Fruit fly (Drosophila melanogaster) whole organism, embryonic: ENCODE results near the gene CG11828.

ENCODE experiments used
- CG10209 ChIP-seq: fragments of 200-800 bp; sonication (Bioruptor generic); optimal IDR thresholded peaks from 3 replicates; lab custom pipeline; 2017; ENCODE audit warnings: missing biosample characterization, mild to moderate bottlenecking, missing genetic modification characterization, missing genetic modification reagents
- CG10274 ChIP-seq: fragments of 200-800 bp; sonication (Bioruptor generic); optimal IDR thresholded peaks from 3 replicates; lab custom pipeline; 2017; ENCODE audit warnings: missing biosample characterization, mild to moderate bottlenecking, missing genetic modification characterization
- CG11093 ChIP-seq: fragments of 200-800 bp; sonication (Bioruptor generic); IDR thresholded peaks from 3 replicates; pipeline ENCODE4 v1.3.6; 2022; ENCODE audit warnings: missing biosample characterization, missing genetic modification characterization
- CG12155 ChIP-seq: fragments of 200-800 bp; sonication (Bioruptor generic); optimal IDR thresholded peaks from 3 replicates; lab custom pipeline; 2016; ENCODE audit warnings: missing biosample characterization, missing genetic modification characterization
- CG14441 ChIP-seq: fragments of 200-800 bp; sonication (Bioruptor generic); IDR thresholded peaks from 2 replicates; pipeline ENCODE4 v1.3.6; 2022; ENCODE audit warnings: missing biosample characterization, missing genetic modification characterization
- CG17359 ChIP-seq: fragments of 200-800 bp; sonication (Bioruptor generic); optimal IDR thresholded peaks from 3 replicates; lab custom pipeline; 2018; ENCODE audit warnings: missing biosample characterization, mild to moderate bottlenecking, missing genetic modification characterization, moderate library complexity
- CG2202 ChIP-seq: fragments of 200-800 bp; sonication (Bioruptor generic); optimal IDR thresholded peaks from 2 replicates; lab custom pipeline; 2018; ENCODE audit warnings: missing biosample characterization, mild to moderate bottlenecking, missing genetic modification characterization
- CG3065 ChIP-seq: fragments of 200-800 bp; sonication (Bioruptor generic); optimal IDR thresholded peaks from 2 replicates; lab custom pipeline; 2016; ENCODE audit warnings: missing biosample characterization, missing genetic modification characterization
- CG4328 ChIP-seq: fragments of 200-800 bp; sonication (Bioruptor generic); optimal IDR thresholded peaks from 3 replicates; lab custom pipeline; 2017; ENCODE audit warnings: missing biosample characterization, missing genetic modification reagents, missing genetic modification characterization
- CG4424 ChIP-seq: fragments of 200-800 bp; sonication (Bioruptor generic); optimal IDR thresholded peaks from 3 replicates; lab custom pipeline; 2016; ENCODE audit warnings: missing biosample characterization, missing genetic modification characterization
- CG4730 ChIP-seq: fragments of 200-800 bp; sonication (Bioruptor generic); IDR thresholded peaks from 2 replicates; pipeline ENCODE4 v1.3.6; 2022; ENCODE audit warnings: missing biosample characterization, missing genetic modification characterization
- CG5245 ChIP-seq: fragments of 200-800 bp; sonication (Bioruptor generic); optimal IDR thresholded peaks from 3 replicates; lab custom pipeline; 2016; ENCODE audit warnings: missing biosample characterization, missing genetic modification characterization
- CG6654 ChIP-seq: fragments of 200-800 bp; sonication (Bioruptor generic); optimal IDR thresholded peaks from 2 replicates; lab custom pipeline; 2017; ENCODE audit warnings: missing biosample characterization, mild to moderate bottlenecking, missing genetic modification characterization
- CG8359 ChIP-seq: fragments of 200-800 bp; sonication (Bioruptor generic); optimal IDR thresholded peaks from 2 replicates; lab custom pipeline; 2017; ENCODE audit warnings: missing biosample characterization, mild to moderate bottlenecking, missing genetic modification characterization, borderline replicate concordance
- CHES-1-like ChIP-seq: fragments of 200-800 bp; sonication (Bioruptor generic); optimal IDR thresholded peaks from 2 replicates; lab custom pipeline; 2016; ENCODE audit warnings: missing biosample characterization, missing genetic modification characterization
- CTCF ChIP-seq: fragments of 200-800 bp; sonication (Bioruptor generic); optimal IDR thresholded peaks from 2 replicates; lab custom pipeline; 2017; ENCODE audit warnings: missing biosample characterization, mild to moderate bottlenecking, missing genetic modification characterization, moderate library complexity
- Camta ChIP-seq: fragments of 200-800 bp; sonication (Bioruptor generic); optimal IDR thresholded peaks from 2 replicates; lab custom pipeline; 2016; ENCODE audit warnings: missing biosample characterization, missing genetic modification characterization
- D19A ChIP-seq: fragments of 200-800 bp; optimal IDR thresholded peaks from 3 replicates; lab custom pipeline; 2019; ENCODE audit warnings: missing biosample characterization, mild to moderate bottlenecking, missing genetic modification characterization, moderate library complexity
- D19B ChIP-seq: fragments of 200-800 bp; sonication (Bioruptor generic); optimal IDR thresholded peaks from 2 replicates; lab custom pipeline; 2017; ENCODE audit warnings: missing biosample characterization, mild to moderate bottlenecking, missing genetic modification characterization
- Dref ChIP-seq: fragments of 200-800 bp; sonication (Bioruptor generic); IDR thresholded peaks from 2 replicates; pipeline ENCODE4 v1.3.6; 2022; ENCODE audit warnings: missing biosample characterization, missing genetic modification characterization
- Fer3 ChIP-seq: fragments of 200-800 bp; sonication (Bioruptor generic); optimal IDR thresholded peaks from 2 replicates; lab custom pipeline; 2018; ENCODE audit warnings: missing biosample characterization, mild to moderate bottlenecking, missing genetic modification characterization, moderate library complexity
- HLH4C ChIP-seq: fragments of 200-800 bp; sonication (Bioruptor generic); IDR thresholded peaks from 3 replicates; pipeline ENCODE4 v1.3.6; 2022; ENCODE audit warnings: missing biosample characterization, missing genetic modification characterization; ENCODE audit not compliant: partially characterized antibody
- MESR4 ChIP-seq: fragments of 200-800 bp; sonication (Bioruptor generic); optimal IDR thresholded peaks from 2 replicates; lab custom pipeline; 2018; ENCODE audit warnings: missing biosample characterization, mild to moderate bottlenecking, missing genetic modification characterization, moderate library complexity
- NFAT ChIP-seq: fragments of 200-800 bp; sonication (Bioruptor generic); IDR thresholded peaks from 2 replicates; pipeline ENCODE4 v1.3.6; 2022; ENCODE audit warnings: missing biosample characterization, missing genetic modification characterization
- Oaz ChIP-seq: fragments of 200-800 bp; sonication (Bioruptor generic); IDR thresholded peaks from 2 replicates; pipeline ENCODE4 v1.3.6; 2022; ENCODE audit warnings: missing biosample characterization, missing genetic modification characterization
- PHDP ChIP-seq: fragments of 200-800 bp; sonication (Bioruptor generic); optimal IDR thresholded peaks from 3 replicates; lab custom pipeline; 2018; ENCODE audit warnings: missing biosample characterization, mild to moderate bottlenecking, missing genetic modification characterization, moderate library complexity
- Xrp1 ChIP-seq: fragments of 200-800 bp; sonication (Bioruptor generic); IDR thresholded peaks from 2 replicates; pipeline ENCODE4 v1.3.6; 2022; ENCODE audit warnings: missing biosample characterization, missing genetic modification characterization
- ab ChIP-seq: fragments of 200-800 bp; sonication (Bioruptor generic); optimal IDR thresholded peaks from 2 replicates; lab custom pipeline; 2016; ENCODE audit warnings: missing biosample characterization, missing genetic modification characterization
- btn ChIP-seq: fragments of 200-800 bp; sonication (Bioruptor generic); optimal IDR thresholded peaks from 2 replicates; lab custom pipeline; 2016; ENCODE audit warnings: missing biosample characterization, missing genetic modification characterization
- cas ChIP-seq: fragments of 200-800 bp; sonication (Bioruptor generic); IDR thresholded peaks from 2 replicates; pipeline ENCODE4 v1.3.6; 2022; ENCODE audit warnings: missing biosample characterization, missing genetic modification characterization
- crc ChIP-seq: fragments of 200-800 bp; sonication (Bioruptor generic); optimal IDR thresholded peaks from 2 replicates; lab custom pipeline; 2016; ENCODE audit warnings: missing biosample characterization, missing genetic modification characterization
- crp ChIP-seq, 2 experiments: fragments of 200-800 bp; sonication (Bioruptor generic); optimal IDR thresholded peaks; 2 replicates in 1 of 2; 3 replicates in 1 of 2; lab custom pipeline; 2017; ENCODE audit warnings: missing biosample characterization in 2 of 2, missing genetic modification characterization in 2 of 2, mild to moderate bottlenecking in 1 of 2, moderate library complexity in 1 of 2
- da ChIP-seq: fragments of 200-800 bp; sonication (Bioruptor generic); optimal IDR thresholded peaks from 2 replicates; lab custom pipeline; 2016; ENCODE audit warnings: missing biosample characterization, missing genetic modification characterization
- disco-r ChIP-seq: fragments of 200-800 bp; sonication (Bioruptor generic); optimal IDR thresholded peaks from 2 replicates; lab custom pipeline; 2016; ENCODE audit warnings: missing biosample characterization, missing genetic modification characterization
- emc ChIP-seq: fragments of 200-800 bp; sonication (Bioruptor generic); optimal IDR thresholded peaks from 2 replicates; lab custom pipeline; 2016; ENCODE audit warnings: missing biosample characterization, missing genetic modification characterization
- gsb ChIP-seq: fragments of 200-800 bp; sonication (Bioruptor generic); IDR thresholded peaks from 2 replicates; pipeline ENCODE4 v1.3.6; 2022; ENCODE audit warnings: missing biosample characterization, missing genetic modification characterization
- knrl ChIP-seq: fragments of 200-800 bp; sonication (Bioruptor generic); IDR thresholded peaks from 3 replicates; pipeline ENCODE4 v1.3.6; 2022; ENCODE audit warnings: missing biosample characterization, missing genetic modification characterization; ENCODE audit not compliant: partially characterized antibody
- nau ChIP-seq: fragments of 200-800 bp; sonication (Bioruptor generic); optimal IDR thresholded peaks from 3 replicates; lab custom pipeline; 2017; ENCODE audit warnings: missing biosample characterization, mild to moderate bottlenecking, missing genetic modification characterization, missing genetic modification reagents
- nerfin-2 ChIP-seq: fragments of 200-800 bp; sonication (Bioruptor generic); IDR thresholded peaks from 2 replicates; pipeline ENCODE4 v1.3.6; 2022; ENCODE audit warnings: missing biosample characterization, missing genetic modification characterization; ENCODE audit not compliant: partially characterized antibody
- otp ChIP-seq: fragments of 200-800 bp; sonication (Bioruptor generic); IDR thresholded peaks from 3 replicates; pipeline ENCODE4, ENCODE4 v1.3.6; 2022; ENCODE audit warnings: missing biosample characterization, missing genetic modification characterization
- phol ChIP-seq: fragments of 200-800 bp; sonication (Bioruptor generic); optimal IDR thresholded peaks from 3 replicates; lab custom pipeline; 2018; ENCODE audit warnings: missing biosample characterization, mild to moderate bottlenecking, missing genetic modification characterization, moderate library complexity
- prd ChIP-seq, 3 experiments: fragments of >200 bp in 2 of 3; fragments of 200-800 bp in 1 of 3; sonication (Bioruptor generic) in 1 of 3; optimal IDR thresholded peaks in 2 of 3; IDR thresholded peaks in 1 of 3; 2 replicates in 2 of 3; 3 replicates in 1 of 3; pipeline versions ENCODE4 v1.3.6 to Lab custom; 2017 to 2022; ENCODE audit warnings: missing biosample characterization in 1 of 3, missing genetic modification characterization in 1 of 3
- pros ChIP-seq: fragments of 200-800 bp; sonication (Bioruptor generic); optimal IDR thresholded peaks from 3 replicates; lab custom pipeline; 2019; ENCODE audit warnings: missing biosample characterization, mild to moderate bottlenecking, missing genetic modification characterization, moderate library complexity
- repo ChIP-seq: fragments of 200-800 bp; sonication (Bioruptor generic); optimal IDR thresholded peaks from 2 replicates; lab custom pipeline; 2016; ENCODE audit warnings: missing biosample characterization, missing genetic modification characterization
- slou ChIP-seq: fragments of 200-800 bp; sonication (Bioruptor generic); optimal IDR thresholded peaks from 3 replicates; lab custom pipeline; 2016; ENCODE audit warnings: missing biosample characterization, missing genetic modification characterization
- slp2 ChIP-seq: fragments of 200-800 bp; sonication (Bioruptor generic); optimal IDR thresholded peaks from 2 replicates; lab custom pipeline; 2016; ENCODE audit warnings: missing biosample characterization, missing genetic modification characterization
- toy ChIP-seq: fragments of 200-800 bp; sonication (Bioruptor generic); IDR thresholded peaks from 2 replicates; pipeline ENCODE4 v1.3.6; 2022; ENCODE audit warnings: missing biosample characterization, missing genetic modification characterization
- z ChIP-seq: fragments of 200-800 bp; sonication (Bioruptor generic); IDR thresholded peaks from 3 replicates; pipeline ENCODE4 v1.3.6; 2022; ENCODE audit warnings: missing biosample characterization, missing genetic modification characterization
- zfh2 ChIP-seq: fragments of 200-800 bp; sonication (Bioruptor generic); optimal IDR thresholded peaks from 2 replicates; lab custom pipeline; 2016; ENCODE audit warnings: missing biosample characterization, missing genetic modification characterization

CG11828 gene

DNA sequence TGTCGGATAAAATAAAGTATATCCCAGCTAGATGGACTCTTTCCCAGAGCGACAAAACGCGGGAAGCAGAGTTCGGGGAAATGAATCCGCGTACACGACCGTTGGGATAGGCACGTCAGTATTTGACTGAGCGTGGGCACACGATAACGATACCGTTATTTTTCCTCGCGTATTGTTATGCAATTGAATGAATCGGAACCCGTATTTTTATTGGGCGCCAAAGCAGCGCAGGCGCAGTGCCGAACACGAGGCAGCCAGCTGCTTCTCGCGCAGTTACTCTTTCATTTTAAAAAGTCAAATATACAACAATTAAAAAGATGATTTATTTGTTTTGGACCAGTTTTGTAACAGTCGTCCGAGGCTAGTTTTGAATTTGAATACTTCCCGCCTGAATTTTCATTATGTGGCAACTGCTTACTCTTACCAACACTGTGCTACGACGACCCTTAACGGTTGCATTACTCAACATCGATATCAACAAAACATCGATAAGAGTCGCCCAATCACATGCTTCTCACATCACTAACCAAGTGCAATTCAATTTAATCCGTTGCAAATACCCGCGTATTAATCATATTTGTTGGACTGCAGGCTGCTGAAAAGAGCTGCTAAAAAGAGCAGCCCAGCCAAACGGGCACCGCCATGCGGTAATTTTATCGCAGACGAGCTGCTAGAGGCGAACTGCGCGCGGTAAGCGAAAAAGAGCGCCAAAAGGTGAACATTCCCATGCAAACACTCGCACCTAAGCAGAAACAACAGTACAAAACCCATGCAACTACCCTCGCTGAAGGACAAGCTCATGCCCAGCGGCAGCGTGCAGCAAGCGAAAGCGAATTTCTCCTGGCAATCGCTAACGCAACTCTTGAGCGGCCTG, 35.0 kb upstream of the CG11828 start, which contains the start of the genes CG33203 and Doa (continued):
- TF ChIP-seq CHES-1-like (GFP tag; lab: Kevin White, UChicago): peak; percentile 53
- TF ChIP-seq MESR4: no peak
- TF ChIP-seq btn (GFP tag; lab: Kevin White, UChicago): no peak
- TF ChIP-seq cas: peak; percentile 48; the same call in 1 of the 2 replicates
- no peak for TF ChIP-seq CG8359 (GFP tag; lab: Kevin White, UChicago)
- no peak for TF ChIP-seq CG11093 (GFP tag; lab: Robert Waterston, UW)
- TF ChIP-seq zfh2 (GFP tag; lab: Kevin White, UChicago): peak; percentile 77
- peak; percentile 53 for TF ChIP-seq phol (tag; lab: Kevin White, UChicago)
- no peak for TF ChIP-seq disco-r (GFP tag; lab: Kevin White, UChicago)
- TF ChIP-seq emc (GFP tag; lab: Kevin White, UChicago): peak; percentile 39
- no peak for TF ChIP-seq prd (optimal IDR thresholded peaks at IDR 0.05; lab: Kevin White, UChicago)
- TF ChIP-seq prd (GFP tag; IDR thresholded peaks at IDR 0.05; lab: Robert Waterston, UW): peak; percentile 38; the same call in 1 of the 3 replicates
- peak; percentile 24 for TF ChIP-seq PHDP (tag; lab: Kevin White, UChicago)
- no peak for TF ChIP-seq CG6654 (GFP tag; lab: Kevin White, UChicago)
- peak; percentile 18 for TF ChIP-seq repo (GFP tag; lab: Kevin White, UChicago)
- no peak for TF ChIP-seq CTCF
- TF ChIP-seq D19A: no peak
- TF ChIP-seq NFAT (GFP tag; lab: Robert Waterston, UW): peak; percentile 47; the same call in 1 of the 2 replicates
- no peak for TF ChIP-seq CG3065 (GFP tag; lab: Kevin White, UChicago)
- peak; percentile 1 for TF ChIP-seq Fer3 (tag; lab: Kevin White, UChicago)
- TF ChIP-seq Dref (GFP tag; lab: Robert Waterston, UW): peak; percentile 96
- no peak for TF ChIP-seq CG4730
- peak; percentile 20 for TF ChIP-seq ab
- TF ChIP-seq CG2202 (tag; lab: Kevin White, UChicago): no peak
- no peak for TF ChIP-seq CG5245 (GFP tag; lab: Kevin White, UChicago)
- TF ChIP-seq Camta (GFP tag; lab: Kevin White, UChicago): peak; percentile 62
- peak; percentile 14; the same call in 1 of the 2 replicates for TF ChIP-seq Xrp1
- TF ChIP-seq crc: peak; percentile 32
- no peak for TF ChIP-seq CG4328 (GFP tag; lab: Kevin White, UChicago)
- peak; percentile 31 for TF ChIP-seq slou (GFP tag; lab: Kevin White, UChicago)
- no peak for TF ChIP-seq otp (GFP tag; lab: Robert Waterston, UW)
- TF ChIP-seq toy (GFP tag; lab: Robert Waterston, UW): no peak
- no peak for TF ChIP-seq nau (GFP tag; lab: Kevin White, UChicago)
- no peak for TF ChIP-seq da (GFP tag; lab: Kevin White, UChicago)
- TF ChIP-seq CG10209 (GFP tag; lab: Kevin White, UChicago): peak; percentile 27
- peak; percentile 34 for TF ChIP-seq CG4424 (GFP tag; lab: Kevin White, UChicago)
- TF ChIP-seq Oaz (GFP tag; lab: Robert Waterston, UW): no peak
- TF ChIP-seq HLH4C: peak; percentile 81
- TF ChIP-seq CG12155 (GFP tag; lab: Kevin White, UChicago): peak; percentile 25
- TF ChIP-seq knrl (GFP tag; lab: Robert Waterston, UW): peak; percentile 90
- TF ChIP-seq z: no peak
- TF ChIP-seq gsb: no peak
- peak; percentile 44; the same call in 1 of the 2 replicates for TF ChIP-seq CG14441
- TF ChIP-seq slp2 (GFP tag; lab: Kevin White, UChicago): peak; percentile 16
- no peak for TF ChIP-seq CG10274 (GFP tag; lab: Kevin White, UChicago)
- no peak for TF ChIP-seq CG17359 (tag; lab: Kevin White, UChicago)
- TF ChIP-seq crp (GFP tag; optimal IDR thresholded peaks at IDR 0.05; lab: Kevin White, UChicago): peak in 1 of 2 experiments; percentile 34
- no peak for TF ChIP-seq D19B (GFP tag; lab: Kevin White, UChicago)
- peak; percentile 77 for TF ChIP-seq nerfin-2 (GFP tag; lab: Robert Waterston, UW)
- TF ChIP-seq pros (GFP tag; lab: Kevin White, UChicago): no peak
